Fruit fly (Drosophila melanogaster) whole organism, pupa: ENCODE results near the gene GstD11.

ENCODE experiments used
- CG10348 ChIP-seq: fragments of 200-800 bp; sonication (Bioruptor generic); IDR thresholded peaks from 2 replicates; pipeline ENCODE4 v1.3.6; 2022; ENCODE audit warnings: missing biosample characterization, missing genetic modification characterization
- CG15710 ChIP-seq: fragments of 200-800 bp; sonication (Bioruptor generic); optimal IDR thresholded peaks from 2 replicates; lab custom pipeline; 2018; ENCODE audit warnings: missing biosample characterization, mild to moderate bottlenecking, missing genetic modification characterization, moderate library complexity
- CG17806 ChIP-seq: fragments of 200-800 bp; sonication (Bioruptor generic); optimal IDR thresholded peaks from 2 replicates; lab custom pipeline; 2018; ENCODE audit warnings: missing biosample characterization, mild to moderate bottlenecking, missing genetic modification characterization, moderate library complexity
- CG32121 ChIP-seq: fragments of 200-800 bp; sonication (Bioruptor generic); IDR thresholded peaks from 2 replicates; pipeline ENCODE4 v1.3.6; 2022; ENCODE audit warnings: missing biosample characterization, missing genetic modification characterization
- CG34367 ChIP-seq: fragments of 200-800 bp; sonication (Bioruptor generic); optimal IDR thresholded peaks from 2 replicates; lab custom pipeline; 2018; ENCODE audit warnings: missing biosample characterization, mild to moderate bottlenecking, missing genetic modification characterization
- CG4496 ChIP-seq: fragments of 200-800 bp; sonication (Bioruptor generic); IDR thresholded peaks from 3 replicates; pipeline ENCODE4 v1.3.6; 2022; ENCODE audit warnings: missing biosample characterization, missing genetic modification characterization
- D1 ChIP-seq: fragments of 200-800 bp; sonication (Bioruptor generic); optimal IDR thresholded peaks from 2 replicates; lab custom pipeline; 2018; ENCODE audit warnings: missing biosample characterization, mild to moderate bottlenecking, missing genetic modification characterization, moderate library complexity
- EcR ChIP-seq: fragments of 200-800 bp; sonication (Bioruptor generic); optimal IDR thresholded peaks from 3 replicates; lab custom pipeline; 2019; ENCODE audit warnings: missing biosample characterization, missing genetic modification characterization, mild to moderate bottlenecking, moderate library complexity, missing genetic modification reagents
- Pif1A ChIP-seq: fragments of 200-800 bp; sonication (Bioruptor generic); optimal IDR thresholded peaks from 3 replicates; lab custom pipeline; 2016; ENCODE audit warnings: missing biosample characterization, missing genetic modification characterization
- Snoo ChIP-seq: fragments of 200-800 bp; sonication (Bioruptor generic); optimal IDR thresholded peaks from 3 replicates; lab custom pipeline; 2017; ENCODE audit warnings: missing biosample characterization, mild to moderate bottlenecking, missing genetic modification characterization, inconsistent platforms
- rn ChIP-seq: fragments of 200-800 bp; sonication (Bioruptor generic); IDR thresholded peaks from 2 replicates; pipeline ENCODE4 v1.3.6; 2022; ENCODE audit warnings: missing biosample characterization, missing genetic modification characterization

DNA sequence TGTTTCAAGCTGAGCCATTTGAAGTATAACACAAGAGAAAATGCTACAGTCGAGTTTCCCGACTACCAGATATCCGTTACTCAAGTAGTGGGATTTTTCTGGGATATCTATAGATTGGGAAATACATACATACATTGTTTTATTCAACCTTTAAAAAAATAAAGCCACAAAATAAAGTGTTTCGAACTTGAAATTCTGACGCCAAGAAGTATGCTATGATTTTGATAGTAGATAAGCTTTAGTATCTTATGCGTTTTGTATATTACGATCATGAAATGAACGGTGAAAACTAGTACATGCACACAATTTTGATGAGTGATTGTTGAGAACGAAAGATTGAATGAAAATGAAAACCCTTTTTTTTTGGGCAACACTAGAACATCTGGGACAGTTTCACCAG is 19.6 kb upstream of the GstD11 start:
- TF ChIP-seq CG10348 (GFP tag; lab: Robert Waterston, UW) = no peak
- no peak for TF ChIP-seq CG15710
- TF ChIP-seq CG17806 (tag; lab: Kevin White, UChicago) = no peak
- no peak for TF ChIP-seq EcR (GFP tag; lab: Kevin White, UChicago)
- no peak for TF ChIP-seq CG4496 (GFP tag; lab: Robert Waterston, UW)
- no peak for TF ChIP-seq Snoo
- TF ChIP-seq Pif1A (GFP tag; lab: Kevin White, UChicago) = no peak
- TF ChIP-seq D1 (tag; lab: Kevin White, UChicago) = no peak
- no peak for TF ChIP-seq CG34367
- TF ChIP-seq CG32121 (GFP tag; lab: Robert Waterston, UW) = no peak
- TF ChIP-seq rn (GFP tag; lab: Robert Waterston, UW) = no peak
